Fruit fly (Drosophila melanogaster): ENCODE measurements around the gene Ir68a.

The Ir68a gene

DNA sequence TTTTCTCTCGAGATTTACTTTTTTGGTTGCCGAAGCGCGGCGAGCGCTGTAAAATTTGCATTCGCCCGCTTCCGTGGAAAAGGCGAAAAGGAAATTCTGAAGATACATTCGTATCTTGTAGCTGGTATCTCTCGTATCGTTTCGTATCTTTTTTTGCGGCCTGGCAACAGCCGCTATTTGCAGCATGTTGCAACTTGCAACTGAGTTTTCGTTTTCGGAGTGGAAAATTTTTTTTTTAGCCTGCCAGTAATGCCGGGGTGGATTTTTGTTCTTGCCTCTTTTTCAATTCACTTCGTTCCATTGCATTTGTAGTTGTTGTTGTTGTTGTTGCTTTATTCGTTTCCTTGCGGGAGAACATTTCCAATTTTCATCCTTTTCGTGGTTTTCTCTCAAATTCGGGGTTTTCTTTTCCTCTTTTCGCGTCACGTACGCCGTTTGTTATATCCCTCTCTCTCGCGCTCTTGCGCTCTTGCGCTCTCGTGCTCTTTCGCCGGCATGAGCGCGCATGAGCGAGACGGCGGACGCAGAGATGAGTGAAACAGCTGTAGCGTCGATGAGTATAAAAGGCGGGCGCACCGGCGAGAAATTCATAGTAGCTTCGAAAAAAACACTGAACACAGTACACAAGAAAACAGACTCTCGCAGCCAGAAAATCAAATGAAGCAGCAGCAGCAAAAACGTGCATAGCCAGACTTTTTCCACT, 15.9 kb upstream of the Ir68a start, which contains the start of gene scyl (continued):
- peak; percentile 22 for TF ChIP-seq CG7556 (GFP tag; optimal IDR thresholded peaks at IDR 0.05)
- no peak for TF ChIP-seq CG2116 (GFP tag; optimal IDR thresholded peaks at IDR 0.05)
- TF ChIP-seq mld (GFP tag; IDR thresholded peaks at IDR 0.05; ENCODE audit: partially characterized antibody): no peak; the same call in 2 of the 3 replicates
- TF ChIP-seq CG32532 (GFP tag; IDR thresholded peaks at IDR 0.05): peak; percentile 84
- 0 out of 2 replicates have a peak, but pooled peaks have one; percentile 43 for TF ChIP-seq inv (GFP tag; IDR thresholded peaks at IDR 0.05; ENCODE audit: partially characterized antibody)
- peak; percentile 41 for TF ChIP-seq schlank (tag; optimal IDR thresholded peaks at IDR 0.05)
- TF ChIP-seq toy (GFP tag; IDR thresholded peaks at IDR 0.05): no peak; the same call in 1 of the 2 replicates
- peak; percentile 37 for TF ChIP-seq gsb-n (tag; optimal IDR thresholded peaks at IDR 0.05)
- TF ChIP-seq Hey (tag; optimal IDR thresholded peaks at IDR 0.05): peak; percentile 4
- TF ChIP-seq NC2β (GFP tag; optimal IDR thresholded peaks at IDR 0.05): peak; percentile 89
- no peak for TF ChIP-seq dan (GFP tag; IDR thresholded peaks at IDR 0.05)
- TF ChIP-seq dmrt99B (tag; optimal IDR thresholded peaks at IDR 0.05): peak; percentile 41
- TF ChIP-seq Rfx (GFP tag; IDR thresholded peaks at IDR 0.05): peak; percentile 67
- TF ChIP-seq CG6689 (GFP tag; IDR thresholded peaks at IDR 0.05): peak; percentile 62
- TF ChIP-seq CG13287 (GFP tag; IDR thresholded peaks at IDR 0.05; ENCODE audit: partially characterized antibody): peak; percentile 68; the same call in 1 of the 2 replicates
- TF ChIP-seq CG5953 (GFP tag; IDR thresholded peaks at IDR 0.05): peak; percentile 72; the same call in 1 of the 2 replicates
- TF ChIP-seq onecut (GFP tag; IDR thresholded peaks at IDR 0.05): peak; percentile 55
- TF ChIP-seq CHES-1-like (GFP tag; optimal IDR thresholded peaks at IDR 0.05): peak; percentile 41
- TF ChIP-seq CG6765 (GFP tag; optimal IDR thresholded peaks at IDR 0.05): peak; percentile 54
- TF ChIP-seq bsh (GFP tag; optimal IDR thresholded peaks at IDR 0.05): peak; percentile 42 to 75
- peak; percentile 52 for TF ChIP-seq CG9609 (GFP tag; optimal IDR thresholded peaks at IDR 0.05)
- TF ChIP-seq croc (GFP tag; conservative IDR thresholded peaks at IDR 0.05): no peak
- peak; percentile 3 for TF ChIP-seq ab (GFP tag; optimal IDR thresholded peaks at IDR 0.05)
- peak; percentile 65 for TF ChIP-seq pfk (GFP tag; optimal IDR thresholded peaks at IDR 0.05)
- peak; percentile 81 for TF ChIP-seq CG12769 (tag; optimal IDR thresholded peaks at IDR 0.05)
- peak; percentile 31 for TF ChIP-seq CG18764 (GFP tag; optimal IDR thresholded peaks at IDR 0.05)
- peak; percentile 68 for TF ChIP-seq kah (GFP tag; optimal IDR thresholded peaks at IDR 0.05)
- peak; percentile 48 for TF ChIP-seq CG12219 (GFP tag; optimal IDR thresholded peaks at IDR 0.05)
- peak; percentile 46; the same call in 1 of the 2 replicates for TF ChIP-seq CG32767 (GFP tag; IDR thresholded peaks at IDR 0.05)
- TF ChIP-seq sug (tag; optimal IDR thresholded peaks at IDR 0.05): peak; percentile 64
- TF ChIP-seq nom (GFP tag; optimal IDR thresholded peaks at IDR 0.05): peak; percentile 92
- TF ChIP-seq ERR (GFP tag; optimal IDR thresholded peaks at IDR 0.05): peak; percentile 49
- peak; percentile 35; the same call in 1 of the 2 replicates for TF ChIP-seq al (GFP tag; IDR thresholded peaks at IDR 0.05)
- TF ChIP-seq nau (GFP tag; optimal IDR thresholded peaks at IDR 0.05): peak; percentile 78
- TF ChIP-seq CG4617 (GFP tag; optimal IDR thresholded peaks at IDR 0.05; ENCODE audit: borderline replicate concordance): no peak
- TF ChIP-seq CG2120 (GFP tag; optimal IDR thresholded peaks at IDR 0.05): peak; percentile 47
- peak; percentile 82 for TF ChIP-seq caup (GFP tag; optimal IDR thresholded peaks at IDR 0.05; ENCODE audit: severe bottlenecking)
- no peak for TF ChIP-seq H2.0 (GFP tag; IDR thresholded peaks at IDR 0.05)
- TF ChIP-seq CG15514 (GFP tag; optimal IDR thresholded peaks at IDR 0.05): peak; percentile 70
- TF ChIP-seq fd3F (GFP tag; optimal IDR thresholded peaks at IDR 0.05): no peak
- no peak for TF ChIP-seq TFAM (GFP tag; optimal IDR thresholded peaks at IDR 0.05)
- no peak for TF ChIP-seq fu2 (GFP tag; optimal IDR thresholded peaks at IDR 0.05)
- TF ChIP-seq CG31365 (tag; optimal IDR thresholded peaks at IDR 0.05): peak; percentile 58
- peak; percentile 62 for TF ChIP-seq lbe (GFP tag; optimal IDR thresholded peaks at IDR 0.05)
- TF ChIP-seq CG5180 (GFP tag; optimal IDR thresholded peaks at IDR 0.05): peak; percentile 67
- TF ChIP-seq prd (optimal IDR thresholded peaks at IDR 0.05): no peak
- TF ChIP-seq prd (GFP tag; IDR thresholded peaks at IDR 0.05): peak; percentile 43; the same call in 2 of the 3 replicates
- peak; percentile 94 for TF ChIP-seq ewg (GFP tag; optimal IDR thresholded peaks at IDR 0.05)

Measured in whole organism, embryonic.